Worm (Caenorhabditis elegans) whole organism, midembryonic: ENCODE measurements around the gene elo-1.

Source experiments
- T22C8.4 ChIP-seq: fragments of 200-800 bp; sonication (Bioruptor generic); IDR thresholded peaks from 2 replicates; pipeline ENCODE4 v1.3.6; 2022; ENCODE audit warnings: missing genetic modification characterization, missing compliant biosample characterization
- cog-1 ChIP-seq: sonication (generic microtip); optimal IDR thresholded peaks from 2 replicates; lab custom pipeline; 2016; ENCODE audit warnings: missing genetic modification characterization, missing compliant biosample characterization
- med-1 ChIP-seq: sonication (generic microtip); optimal IDR thresholded peaks from 2 replicates; lab custom pipeline; 2017; ENCODE audit warnings: missing genetic modification characterization, mild to moderate bottlenecking, missing compliant biosample characterization, antibody characterized with exemption, missing genetic modification reagents; ENCODE audit not compliant: insufficient read depth
- ref-1 ChIP-seq: fragments of 200-800 bp; sonication (Bioruptor generic); conservative IDR thresholded peaks from 2 replicates; pipeline ENCODE4 v1.3.6; 2022; ENCODE audit warnings: missing genetic modification reagents, missing genetic modification characterization, missing compliant biosample characterization
- tab-1 ChIP-seq: fragments of 200-800 bp; sonication (Bioruptor generic); IDR thresholded peaks from 2 replicates; pipeline ENCODE4 v1.3.6; 2022; ENCODE audit warnings: missing genetic modification characterization, missing compliant biosample characterization

DNA sequence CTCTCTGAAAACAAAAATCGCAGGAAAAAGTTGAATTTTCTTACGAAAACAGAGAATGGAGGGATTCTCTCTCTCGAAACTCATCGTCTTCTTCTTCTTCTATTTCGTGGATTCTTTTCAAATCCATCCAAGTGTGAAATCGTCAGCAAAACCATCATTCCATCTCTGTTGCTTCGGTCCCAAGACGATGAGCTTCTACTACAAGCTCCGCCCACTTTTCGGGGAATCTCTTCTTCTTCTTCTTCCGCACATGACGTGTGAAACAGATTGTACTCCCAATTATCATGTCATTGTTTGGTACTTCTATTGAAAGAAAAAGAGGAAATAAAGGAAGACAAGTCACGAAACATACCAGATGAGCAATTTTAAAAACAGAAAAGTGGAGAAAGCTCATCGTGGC, 3.0 kb upstream of the elo-1 start:
- TF ChIP-seq tab-1 (no peak), ref-1 (GFP tag; lab: Robert Waterston, UW) (no peak), cog-1 (tag; lab: Kevin White, UChicago) (no peak), T22C8.4 (no peak), med-1 (no peak)
